Worm (Caenorhabditis elegans) whole organism, L1 larva: ENCODE results near the gene sdz-21.

Source experiments
- C04F5.9 ChIP-seq: sonication (generic microtip); optimal IDR thresholded peaks from 2 replicates; lab custom pipeline; 2016; ENCODE audit warnings: missing genetic modification characterization, missing compliant biosample characterization
- C34B4.2 ChIP-seq: sonication (generic microtip); optimal IDR thresholded peaks from 2 replicates; lab custom pipeline; 2017; ENCODE audit warnings: mild to moderate bottlenecking, missing genetic modification characterization, missing compliant biosample characterization
- aha-1 ChIP-seq: fragments of 150-350 bp; optimal IDR thresholded peaks from 2 replicates; lab custom pipeline; 2014; ENCODE audit warnings: missing biosample characterization, missing genetic modification characterization
- aly-2 ChIP-seq: fragments of 150-350 bp; optimal IDR thresholded peaks from 2 replicates; lab custom pipeline; 2014; ENCODE audit warnings: missing biosample characterization, missing genetic modification characterization
- ama-1 ChIP-seq: fragments of 150-350 bp; optimal IDR thresholded peaks from 2 replicates; lab custom pipeline; 2014
- blmp-1 ChIP-seq: fragments of 150-350 bp; optimal IDR thresholded peaks from 2 replicates; lab custom pipeline; 2014; ENCODE audit warnings: missing biosample characterization, missing genetic modification characterization
- ceh-63 ChIP-seq: fragments of 200-800 bp; sonication (Bioruptor generic); optimal IDR thresholded peaks from 2 replicates; lab custom pipeline; 2018; ENCODE audit warnings: mild to moderate bottlenecking, missing genetic modification characterization, missing compliant biosample characterization
- ceh-82 ChIP-seq, 3 experiments: fragments of 150-350 bp in 1 of 3; sonication (generic microtip) in 2 of 3; optimal IDR thresholded peaks; 2 replicates each; lab custom pipeline; 2014 to 2017; ENCODE audit warnings: missing biosample characterization in 3 of 3, missing genetic modification characterization in 3 of 3
- dpl-1 ChIP-seq, 3 experiments: fragments of 150-350 bp in 2 of 3; sonication (generic microtip) in 1 of 3; optimal IDR thresholded peaks; 2 replicates each; lab custom pipeline; 2014 to 2017; ENCODE audit warnings: missing biosample characterization in 3 of 3, missing genetic modification characterization in 3 of 3, missing genetic modification reagents in 3 of 3
- egl-27 ChIP-seq, 2 experiments: fragments of 150-350 bp in 1 of 2; sonication (generic microtip); optimal IDR thresholded peaks; 3 replicates each; lab custom pipeline; 2017 to 2018; ENCODE audit warnings: missing biosample characterization in 2 of 2, missing genetic modification characterization in 2 of 2, missing genetic modification reagents in 2 of 2
- elt-2 ChIP-seq: sonication (generic microtip); optimal IDR thresholded peaks from 2 replicates; lab custom pipeline; 2016; ENCODE audit warnings: missing genetic modification characterization, mild to moderate bottlenecking, inconsistent platforms, missing compliant biosample characterization, missing genetic modification reagents
- elt-3 ChIP-seq, 6 experiments: fragments of 150-350 bp in 1 of 6; sonication (generic microtip); optimal IDR thresholded peaks; 2 replicates each; lab custom pipeline; 2017 to 2018; ENCODE audit warnings: missing biosample characterization in 6 of 6, missing genetic modification characterization in 6 of 6, inconsistent platforms in 1 of 6
- fkh-8 ChIP-seq: sonication (generic microtip); optimal IDR thresholded peaks from 2 replicates; lab custom pipeline; 2016; ENCODE audit warnings: mild to moderate bottlenecking, missing genetic modification characterization, missing compliant biosample characterization
- fos-1 ChIP-seq: fragments of 150-350 bp; optimal IDR thresholded peaks from 2 replicates; lab custom pipeline; 2014; ENCODE audit warnings: missing biosample characterization, missing genetic modification characterization
- irx-1 ChIP-seq: sonication (generic microtip); optimal IDR thresholded peaks from 2 replicates; lab custom pipeline; 2016; ENCODE audit warnings: missing genetic modification characterization, missing compliant biosample characterization
- lin-14 ChIP-seq: fragments of 200-800 bp; sonication (Bioruptor generic); optimal IDR thresholded peaks from 2 replicates; lab custom pipeline; 2018; ENCODE audit warnings: mild to moderate bottlenecking, missing genetic modification characterization, moderate library complexity, missing compliant biosample characterization
- lin-15B ChIP-seq: fragments of 150-350 bp; sonication (generic microtip); optimal IDR thresholded peaks from 3 replicates; lab custom pipeline; 2014; ENCODE audit warnings: missing biosample characterization, missing genetic modification characterization
- lin-35 ChIP-seq, 2 experiments: fragments of 150-350 bp; optimal IDR thresholded peaks; 2 replicates each; lab custom pipeline; 2014; ENCODE audit warnings: missing biosample characterization in 2 of 2, missing genetic modification characterization in 2 of 2, missing genetic modification reagents in 2 of 2
- lsy-2 ChIP-seq, 2 experiments: fragments of 150-350 bp; optimal IDR thresholded peaks; 2 replicates each; lab custom pipeline; 2014; ENCODE audit warnings: missing biosample characterization in 2 of 2, missing genetic modification characterization in 2 of 2
- mab-9 ChIP-seq: fragments of 200-800 bp; sonication (Bioruptor generic); IDR thresholded peaks from 2 replicates; pipeline ENCODE4 v1.3.6; 2022; ENCODE audit warnings: missing genetic modification reagents, missing genetic modification characterization, missing compliant biosample characterization
- mef-2 ChIP-seq: fragments of 150-350 bp; optimal IDR thresholded peaks from 2 replicates; lab custom pipeline; 2014; ENCODE audit warnings: missing biosample characterization, missing genetic modification characterization
- nhr-19 ChIP-seq: fragments of 200-800 bp; sonication (Bioruptor generic); conservative IDR thresholded peaks from 2 replicates; pipeline ENCODE4 v1.3.6; 2022; ENCODE audit warnings: missing genetic modification characterization, missing compliant biosample characterization
- nhr-20 ChIP-seq: sonication (generic microtip); optimal IDR thresholded peaks from 2 replicates; lab custom pipeline; 2016; ENCODE audit warnings: mild to moderate bottlenecking, missing genetic modification characterization, missing compliant biosample characterization
- nhr-237 ChIP-seq: fragments of 150-350 bp; optimal IDR thresholded peaks from 2 replicates; lab custom pipeline; 2014; ENCODE audit warnings: missing biosample characterization, missing genetic modification characterization
- nhr-47 ChIP-seq: sonication (generic microtip); optimal IDR thresholded peaks from 2 replicates; lab custom pipeline; 2016; ENCODE audit warnings: mild to moderate bottlenecking, missing genetic modification characterization, moderate library complexity, missing compliant biosample characterization
- nhr-71 ChIP-seq: sonication (generic microtip); optimal IDR thresholded peaks from 2 replicates; lab custom pipeline; 2016; ENCODE audit warnings: mild to moderate bottlenecking, missing genetic modification characterization, moderate library complexity, missing compliant biosample characterization
- nhr-76 ChIP-seq: sonication (generic microtip); optimal IDR thresholded peaks from 2 replicates; lab custom pipeline; 2017; ENCODE audit warnings: missing biosample characterization, missing genetic modification characterization
- nhr-77 ChIP-seq: fragments of 150-350 bp; optimal IDR thresholded peaks from 2 replicates; lab custom pipeline; 2014; ENCODE audit warnings: missing biosample characterization, missing genetic modification characterization
- nhr-90 ChIP-seq: sonication (generic microtip); optimal IDR thresholded peaks from 2 replicates; lab custom pipeline; 2016; ENCODE audit warnings: mild to moderate bottlenecking, missing genetic modification characterization, missing compliant biosample characterization; ENCODE audit not compliant: poor library complexity
- rnt-1 ChIP-seq: sonication (generic microtip); optimal IDR thresholded peaks from 2 replicates; lab custom pipeline; 2016; ENCODE audit warnings: mild to moderate bottlenecking, missing genetic modification characterization, moderate library complexity, missing compliant biosample characterization
- skn-1 ChIP-seq: fragments of 150-350 bp; optimal IDR thresholded peaks from 2 replicates; lab custom pipeline; 2014; ENCODE audit warnings: missing biosample characterization, missing genetic modification characterization
- snpc-4 ChIP-seq: fragments of 150-350 bp; optimal IDR thresholded peaks from 2 replicates; lab custom pipeline; 2014; ENCODE audit warnings: missing biosample characterization, missing genetic modification characterization
- sptf-1 ChIP-seq: fragments of 150-350 bp; optimal IDR thresholded peaks from 2 replicates; lab custom pipeline; 2014; ENCODE audit warnings: missing biosample characterization, missing genetic modification characterization
- sup-37 ChIP-seq: fragments of 200-800 bp; sonication (Bioruptor generic); optimal IDR thresholded peaks from 2 replicates; lab custom pipeline; 2018; ENCODE audit warnings: mild to moderate bottlenecking, missing genetic modification characterization, missing compliant biosample characterization
- swsn-7 ChIP-seq: sonication (generic microtip); optimal IDR thresholded peaks from 2 replicates; lab custom pipeline; 2016; ENCODE audit warnings: missing genetic modification characterization, missing compliant biosample characterization
- tbx-2 ChIP-seq: sonication (generic microtip); optimal IDR thresholded peaks from 2 replicates; lab custom pipeline; 2016; ENCODE audit warnings: missing genetic modification characterization, missing compliant biosample characterization
- tlp-1 ChIP-seq: fragments of 150-350 bp; optimal IDR thresholded peaks from 2 replicates; lab custom pipeline; 2014; ENCODE audit warnings: missing biosample characterization, missing genetic modification characterization
- unc-62 ChIP-seq: fragments of 150-350 bp; optimal IDR thresholded peaks from 2 replicates; lab custom pipeline; 2014; ENCODE audit warnings: missing biosample characterization, missing genetic modification reagents, missing genetic modification characterization
- vab-15 ChIP-seq: sonication (generic microtip); optimal IDR thresholded peaks from 2 replicates; lab custom pipeline; 2017; ENCODE audit warnings: missing genotype, mild to moderate bottlenecking, missing genetic modification characterization, missing compliant biosample characterization
- xbp-1 ChIP-seq: sonication (generic microtip); optimal IDR thresholded peaks from 2 replicates; lab custom pipeline; 2016; ENCODE audit warnings: missing genetic modification characterization, missing compliant biosample characterization
- zip-4 ChIP-seq: fragments of 200-800 bp; sonication (Bioruptor generic); optimal IDR thresholded peaks from 2 replicates; lab custom pipeline; 2018; ENCODE audit warnings: mild to moderate bottlenecking, missing genetic modification characterization, moderate library complexity, missing compliant biosample characterization
- ztf-11 ChIP-seq, 2 experiments: sonication (generic microtip); optimal IDR thresholded peaks; 2 replicates each; lab custom pipeline; 2016 to 2017; ENCODE audit warnings: missing genetic modification characterization in 2 of 2, missing biosample characterization in 1 of 2, missing compliant biosample characterization in 1 of 2
- ztf-4 ChIP-seq: fragments of 150-350 bp; optimal IDR thresholded peaks from 2 replicates; lab custom pipeline; 2014; ENCODE audit warnings: missing biosample characterization, missing genetic modification characterization

The sdz-21 gene

ce11 chrIII:5688246-5688645, 31.4 kb upstream of the sdz-21 start (continued):
- TF ChIP-seq swsn-7 (tag; lab: Kevin White, UChicago) (peak; percentile 47), dpl-1 (GFP tag; optimal IDR thresholded peaks at IDR 0.05; lab: Kevin White, UChicago) (peak in 1 of 3 experiments; percentile 32), ztf-11 (tag; optimal IDR thresholded peaks at IDR 0.05; lab: Kevin White, UChicago) (peak in 1 of 2 experiments; percentile 30), fkh-8 (tag; lab: Kevin White, UChicago) (peak; percentile 41), fos-1 (tag; lab: Kevin White, UChicago) (peak; percentile 33), lin-35 (GFP tag; optimal IDR thresholded peaks at IDR 0.05; lab: Kevin White, UChicago) (peak in 1 of 2 experiments; percentile 54), nhr-76 (tag; lab: Kevin White, UChicago) (no peak), ztf-4 (no peak), snpc-4 (tag; lab: Kevin White, UChicago) (peak; percentile 1), tbx-2 (tag; lab: Kevin White, UChicago) (peak; percentile 42), nhr-19 (GFP tag; lab: Robert Waterston, UW) (peak; percentile 16), skn-1 (peak; percentile 35), lin-15B (tag; lab: Kevin White, UChicago) (no peak), nhr-71 (tag; lab: Kevin White, UChicago) (peak; percentile 64), ceh-82 (tag; optimal IDR thresholded peaks at IDR 0.05; lab: Kevin White, UChicago) (peak in 2 of 3 experiments; percentile 47 to 64), nhr-47 (tag; lab: Kevin White, UChicago) (peak; percentile 49), lin-14 (GFP tag; lab: Kevin White, UChicago) (peak; percentile 74), elt-2 (no peak), nhr-237 (tag; lab: Kevin White, UChicago) (no peak), nhr-20 (peak; percentile 34), rnt-1 (tag; lab: Kevin White, UChicago) (peak; percentile 43), xbp-1 (tag; lab: Kevin White, UChicago) (peak; percentile 13)

- TF ChIP-seq unc-62 (no peak), vab-15 (tag; lab: Kevin White, UChicago) (no peak), tbx-2 (tag; lab: Kevin White, UChicago) (no peak), blmp-1 (tag; lab: Kevin White, UChicago) (no peak), dpl-1 (GFP tag; optimal IDR thresholded peaks at IDR 0.05; lab: Kevin White, UChicago) (no peak), mef-2 (tag; lab: Kevin White, UChicago) (no peak)
These were observed 27.2 kb upstream of the sdz-21 start, which contains the start of gene rcan-1 for ce11 chrIII:5683998-5684397. TSS of gene rcan-1 (minus strand) at chrIII:5684098.

ce11 chrIII:5680141-5680540, 23.3 kb upstream of the sdz-21 start, which contains the start of gene pst-2:
TSS of gene pst-2 (plus strand) at chrIII:5680433.
- TF ChIP-seq elt-2 (no peak), lsy-2 (tag; optimal IDR thresholded peaks at IDR 0.05; lab: Kevin White, UChicago) (peak in 1 of 2 experiments; percentile 7), irx-1 (no peak), blmp-1 (tag; lab: Kevin White, UChicago) (peak; percentile 2), nhr-47 (tag; lab: Kevin White, UChicago) (peak; percentile 14), lin-15B (tag; lab: Kevin White, UChicago) (no peak)

- TF ChIP-seq tbx-2 (tag; lab: Kevin White, UChicago) (peak; percentile 99), fos-1 (tag; lab: Kevin White, UChicago) (peak; percentile 98), mab-9 (GFP tag; lab: Robert Waterston, UW) (peak; percentile 94), ama-1 (lab: Kevin White, UChicago) (peak; percentile 93), lin-14 (GFP tag; lab: Kevin White, UChicago) (peak; percentile 98), egl-27 (tag; optimal IDR thresholded peaks at IDR 0.05; lab: Kevin White, UChicago) (peak; percentile 90 to 92), nhr-20 (peak; percentile 99), elt-3 (tag; optimal IDR thresholded peaks at IDR 0.05; lab: Kevin White, UChicago) (peak; percentile 96 to 100 (median 99)), mef-2 (tag; lab: Kevin White, UChicago) (peak; percentile 94), nhr-90 (tag; lab: Kevin White, UChicago) (peak; percentile 99), sup-37 (GFP tag; lab: Kevin White, UChicago) (peak; percentile 93), aha-1 (peak; percentile 91), ceh-82 (tag; optimal IDR thresholded peaks at IDR 0.05; lab: Kevin White, UChicago) (peak; percentile 99 to 100 (median 100)), unc-62 (peak; percentile 79), xbp-1 (tag; lab: Kevin White, UChicago) (peak; percentile 99), nhr-77 (peak; percentile 99), fkh-8 (tag; lab: Kevin White, UChicago) (peak; percentile 99), lsy-2 (tag; optimal IDR thresholded peaks at IDR 0.05; lab: Kevin White, UChicago) (peak; percentile 98), skn-1 (peak; percentile 98), sptf-1 (tag; lab: Kevin White, UChicago) (no peak), ceh-63 (GFP tag; lab: Kevin White, UChicago) (peak; percentile 83), elt-2 (peak; percentile 91), C04F5.9 (tag; lab: Kevin White, UChicago) (peak; percentile 96), zip-4 (GFP tag; lab: Kevin White, UChicago) (peak; percentile 94), tlp-1 (no peak), lin-15B (tag; lab: Kevin White, UChicago) (peak; percentile 100), aly-2 (tag; lab: Kevin White, UChicago) (peak; percentile 98), C34B4.2 (peak; percentile 88)
These were observed 22.1 kb upstream of the sdz-21 start, which contains the start of the genes ska-3 and rps-12 for ce11 chrIII:5678935-5679334. TSS of gene ska-3 (minus strand) at chrIII:5679005. TSS of gene rps-12 (plus strand) at chrIII:5679298.
